Worm (Caenorhabditis elegans): ENCODE results near the gene eat-4.

eat-4 gene

ce11 chrIII:9118921-9119606 lies 17.6 kb upstream of the eat-4 start, which contains the start of gene ced-11:
Gene ced-11, plus strand, starts transcription at chrIII:9119556.
- TF ChIP-seq ceh-13 (GFP tag; optimal IDR thresholded peaks at IDR 0.05) (no peak), hmbx-1 (tag; optimal IDR thresholded peaks at IDR 0.05) (no peak), hnd-1 (tag; optimal IDR thresholded peaks at IDR 0.05) (no peak), tbx-11 (GFP tag; IDR thresholded peaks at IDR 0.05) (no peak), sea-1 (GFP tag; conservative IDR thresholded peaks at IDR 0.05) (no peak), hmg-4 (GFP tag; optimal IDR thresholded peaks at IDR 0.05) (no peak), F13C5.2 (tag; optimal IDR thresholded peaks at IDR 0.05) (no peak), pes-1 (GFP tag; IDR thresholded peaks at IDR 0.05) (no peak), tra-4 (tag; optimal IDR thresholded peaks at IDR 0.05) (no peak), tbx-37 (GFP tag; conservative IDR thresholded peaks at IDR 0.05) (no peak), ceh-36 (tag; optimal IDR thresholded peaks at IDR 0.05) (no peak), aly-1 (tag; optimal IDR thresholded peaks at IDR 0.05) (no peak), ets-7 (tag; optimal IDR thresholded peaks at IDR 0.05) (no peak), B0310.2 (tag; optimal IDR thresholded peaks at IDR 0.05) (no peak), scrt-1 (GFP tag; IDR thresholded peaks at IDR 0.05) (no peak), ama-1 (optimal IDR thresholded peaks at IDR 0.05) (no peak), flt-1 (GFP tag; IDR thresholded peaks at IDR 0.05) (no peak)

DNA sequence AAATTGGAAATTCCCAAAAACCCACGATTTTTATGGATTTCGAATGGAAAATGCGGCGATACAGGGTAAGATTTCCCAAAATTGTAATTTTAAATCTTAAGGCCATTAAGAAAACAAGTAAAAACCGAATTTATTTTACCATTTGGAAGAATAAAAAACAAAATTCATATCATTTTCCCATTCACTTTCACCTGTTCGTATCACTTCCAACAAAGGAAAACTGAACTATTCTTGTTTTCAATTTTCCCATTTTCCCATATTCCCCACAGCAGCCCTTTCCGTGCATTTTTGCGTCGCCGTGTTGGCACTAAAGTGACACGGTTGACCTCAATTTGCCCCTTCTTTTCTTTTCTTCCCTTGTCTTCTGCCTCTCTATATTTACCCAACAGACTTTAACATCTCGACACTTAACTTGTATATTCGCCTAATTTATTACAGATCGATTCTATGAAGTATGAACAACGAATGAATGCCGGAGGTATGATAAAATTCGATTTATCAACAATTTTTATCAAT lies 10.8 kb upstream of the eat-4 start, which contains the start of gene sec-16A.1:
TSS of gene sec-16A.1 (plus strand) at position 51 of the 516 bp plus-strand sequence.
- TF ChIP-seq tbx-11 (GFP tag; IDR thresholded peaks at IDR 0.05) (no peak), flt-1 (GFP tag; IDR thresholded peaks at IDR 0.05) (no peak), hnd-1 (tag; optimal IDR thresholded peaks at IDR 0.05) (no peak), pes-1 (GFP tag; IDR thresholded peaks at IDR 0.05) (no peak), tbx-37 (GFP tag; conservative IDR thresholded peaks at IDR 0.05) (no peak), tra-4 (tag; optimal IDR thresholded peaks at IDR 0.05) (no peak), B0310.2 (tag; optimal IDR thresholded peaks at IDR 0.05) (no peak), ama-1 (optimal IDR thresholded peaks at IDR 0.05) (no peak)

- TF ChIP-seq aly-1 (tag; optimal IDR thresholded peaks at IDR 0.05) (no peak), hnd-1 (tag; optimal IDR thresholded peaks at IDR 0.05) (no peak), B0310.2 (tag; optimal IDR thresholded peaks at IDR 0.05) (no peak), pes-1 (GFP tag; IDR thresholded peaks at IDR 0.05) (no peak), ets-7 (tag; optimal IDR thresholded peaks at IDR 0.05) (no peak), ama-1 (optimal IDR thresholded peaks at IDR 0.05) (no peak), sea-1 (GFP tag; conservative IDR thresholded peaks at IDR 0.05) (no peak), scrt-1 (GFP tag; IDR thresholded peaks at IDR 0.05) (no peak), flt-1 (GFP tag; IDR thresholded peaks at IDR 0.05) (no peak), tbx-37 (GFP tag; conservative IDR thresholded peaks at IDR 0.05) (no peak), ceh-36 (tag; optimal IDR thresholded peaks at IDR 0.05) (no peak), F13C5.2 (tag; optimal IDR thresholded peaks at IDR 0.05) (no peak)
Measured at ce11 chrIII:9130588-9130987, 6.1 kb upstream of the eat-4 start, which contains the start of gene ZK512.10. Gene ZK512.10, plus strand, starts transcription at chrIII:9130888.

ce11 chrIII:9138601-9139000 lies 1.9 kb downstream of the eat-4 start, which contains the start of gene ZK512.7:
Gene ZK512.7, minus strand, starts transcription at chrIII:9138701.
- TF ChIP-seq B0310.2 (tag; optimal IDR thresholded peaks at IDR 0.05) (no peak), pes-1 (GFP tag; IDR thresholded peaks at IDR 0.05) (no peak), tbx-37 (GFP tag; conservative IDR thresholded peaks at IDR 0.05) (no peak), tbx-11 (GFP tag; IDR thresholded peaks at IDR 0.05) (no peak)

DNA sequence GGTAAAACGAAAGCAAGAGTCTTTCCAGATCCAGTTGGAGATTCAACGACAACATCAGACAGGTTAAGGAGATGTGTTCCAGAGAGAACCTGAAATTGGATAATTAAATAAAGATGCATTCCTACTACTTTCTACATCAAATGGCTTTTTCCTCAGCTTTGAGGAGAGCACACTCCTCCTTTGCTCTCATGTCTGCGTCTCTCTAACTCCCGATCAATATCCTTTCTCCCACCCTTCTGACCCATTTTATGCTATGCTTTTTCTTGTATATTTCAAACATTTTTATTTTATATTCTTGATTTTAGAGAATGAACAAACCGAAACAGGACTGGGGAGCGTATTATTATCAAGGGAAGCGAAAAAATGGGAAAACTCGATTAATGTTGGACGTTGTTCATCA lies 7.2 kb downstream of the eat-4 start, which contains the start of gene ZK512.11:
TSS of gene ZK512.11 (plus strand) at position 301 of the 400 bp plus-strand sequence.
- TF ChIP-seq hmbx-1 (tag; optimal IDR thresholded peaks at IDR 0.05) (no peak), scrt-1 (GFP tag; IDR thresholded peaks at IDR 0.05) (no peak), ceh-36 (tag; optimal IDR thresholded peaks at IDR 0.05) (no peak), ets-7 (tag; optimal IDR thresholded peaks at IDR 0.05) (no peak), ceh-13 (GFP tag; optimal IDR thresholded peaks at IDR 0.05) (no peak), flt-1 (GFP tag; IDR thresholded peaks at IDR 0.05) (no peak), F13C5.2 (tag; optimal IDR thresholded peaks at IDR 0.05) (no peak), aly-1 (tag; optimal IDR thresholded peaks at IDR 0.05) (no peak), pes-1 (GFP tag; IDR thresholded peaks at IDR 0.05) (no peak), tra-4 (tag; optimal IDR thresholded peaks at IDR 0.05) (no peak), tbx-37 (GFP tag; conservative IDR thresholded peaks at IDR 0.05) (no peak), ama-1 (optimal IDR thresholded peaks at IDR 0.05) (no peak), tbx-11 (GFP tag; IDR thresholded peaks at IDR 0.05) (no peak), sea-1 (GFP tag; conservative IDR thresholded peaks at IDR 0.05) (no peak), hnd-1 (tag; optimal IDR thresholded peaks at IDR 0.05) (no peak), B0310.2 (tag; optimal IDR thresholded peaks at IDR 0.05) (no peak), hmg-4 (GFP tag; optimal IDR thresholded peaks at IDR 0.05) (no peak)

DNA sequence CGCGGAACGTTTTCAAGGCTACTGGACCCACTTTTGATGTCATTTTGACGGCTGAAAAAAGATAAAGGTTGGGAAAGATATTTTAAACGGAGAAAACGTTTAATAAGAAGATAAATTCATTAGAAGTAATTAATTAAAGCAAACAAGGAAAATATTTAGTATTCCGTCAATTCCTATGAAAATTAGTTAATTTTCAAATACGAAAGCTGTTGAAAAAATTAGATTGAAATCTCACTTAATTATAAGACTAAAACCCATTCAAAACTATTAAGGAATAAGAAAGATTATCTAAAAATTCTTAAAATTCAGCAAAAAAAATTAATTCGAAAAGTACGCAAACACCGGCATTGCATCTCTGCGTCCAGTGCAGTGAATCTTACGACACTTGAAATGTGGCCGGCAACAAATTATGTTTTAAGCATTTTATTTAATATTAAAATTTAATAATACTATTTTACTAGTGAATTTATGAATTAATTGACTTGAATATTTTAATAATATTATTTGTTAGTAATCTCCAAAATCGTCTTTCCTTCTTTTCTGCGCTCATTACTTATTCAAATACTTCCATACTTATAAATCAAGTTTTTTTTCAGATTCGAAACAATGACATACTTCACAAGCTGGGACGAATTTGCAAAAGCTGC lies 8.2 kb downstream of the eat-4 start, which contains the start of the genes ZK512.2 and ZK512.4:
TSS of gene ZK512.2 (minus strand) at position 51 of the 647 bp plus-strand sequence.
TSS of gene ZK512.4 (plus strand) at position 597 of the 647 bp plus-strand sequence.
- TF ChIP-seq sea-1 (GFP tag; conservative IDR thresholded peaks at IDR 0.05) (no peak), aly-1 (tag; optimal IDR thresholded peaks at IDR 0.05) (no peak), tra-4 (tag; optimal IDR thresholded peaks at IDR 0.05) (no peak), ama-1 (optimal IDR thresholded peaks at IDR 0.05) (no peak), hnd-1 (tag; optimal IDR thresholded peaks at IDR 0.05) (no peak), tbx-11 (GFP tag; IDR thresholded peaks at IDR 0.05) (no peak), ets-7 (tag; optimal IDR thresholded peaks at IDR 0.05) (no peak), B0310.2 (tag; optimal IDR thresholded peaks at IDR 0.05) (no peak), ceh-13 (GFP tag; optimal IDR thresholded peaks at IDR 0.05) (no peak), hmg-4 (GFP tag; optimal IDR thresholded peaks at IDR 0.05) (no peak)

DNA sequence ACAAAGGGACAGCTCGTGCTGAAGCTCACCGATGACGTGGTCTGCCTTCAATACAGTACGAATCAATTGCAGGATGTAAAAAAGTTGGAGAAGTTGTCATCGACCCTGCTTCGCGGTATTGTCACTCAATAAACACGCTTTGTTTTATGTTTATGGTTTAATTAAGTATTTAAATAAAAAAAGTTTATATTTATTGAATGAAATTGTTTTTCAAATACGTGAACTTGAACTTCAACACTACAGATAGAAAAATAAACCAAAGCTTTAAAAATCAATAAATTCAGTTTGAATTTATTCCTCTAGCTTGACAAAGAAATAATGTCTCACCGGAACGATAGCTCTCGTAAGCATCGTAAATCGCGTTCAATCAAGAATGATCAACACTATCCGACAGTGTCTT lies 9.1 kb downstream of the eat-4 start, which contains the start of gene ZK512.8:
TSS of gene ZK512.8 (plus strand) at position 301 of the 400 bp plus-strand sequence.
- no peak for TF ChIP-seq tra-4 (tag; optimal IDR thresholded peaks at IDR 0.05)
- no peak for TF ChIP-seq hmg-4 (GFP tag; optimal IDR thresholded peaks at IDR 0.05)
- no peak for TF ChIP-seq hmbx-1 (tag; optimal IDR thresholded peaks at IDR 0.05)
- TF ChIP-seq ets-7 (tag; optimal IDR thresholded peaks at IDR 0.05), result no peak
- no peak for TF ChIP-seq ceh-13 (GFP tag; optimal IDR thresholded peaks at IDR 0.05)
- TF ChIP-seq ceh-36 (tag; optimal IDR thresholded peaks at IDR 0.05), result no peak
- TF ChIP-seq hnd-1 (tag; optimal IDR thresholded peaks at IDR 0.05), result no peak
- TF ChIP-seq tbx-37 (GFP tag; conservative IDR thresholded peaks at IDR 0.05), result no peak
- no peak for TF ChIP-seq pes-1 (GFP tag; IDR thresholded peaks at IDR 0.05)
- TF ChIP-seq ama-1 (optimal IDR thresholded peaks at IDR 0.05), result no peak
- no peak for TF ChIP-seq aly-1 (tag; optimal IDR thresholded peaks at IDR 0.05)
- no peak for TF ChIP-seq sea-1 (GFP tag; conservative IDR thresholded peaks at IDR 0.05)

Measured in whole organism, early embryonic.